Fruit fly (Drosophila melanogaster) whole organism: ENCODE data around the gene CD98hc.

Experiments
- CG8478 ChIP-seq: fragments of >200 bp; optimal IDR thresholded peaks from 2 replicates; lab custom pipeline; 2018; ENCODE audit warnings: inconsistent platforms
- Dll ChIP-seq: fragments of >200 bp; optimal IDR thresholded peaks from 2 replicates; lab custom pipeline; 2017
- EcR ChIP-seq, 2 experiments: fragments of >200 bp; optimal IDR thresholded peaks; 2 replicates each; lab custom pipeline; 2017; ENCODE audit warnings: missing biosample characterization in 2 of 2, missing genetic modification characterization in 2 of 2, missing genetic modification reagents in 2 of 2
- pan ChIP-seq: fragments of >200 bp; optimal IDR thresholded peaks from 2 replicates; lab custom pipeline; 2017
- psq ChIP-seq: fragments of >200 bp; optimal IDR thresholded peaks from 2 replicates; lab custom pipeline; 2017
- usp ChIP-seq: fragments of >200 bp; optimal IDR thresholded peaks from 2 replicates; lab custom pipeline; 2017; ENCODE audit warnings: missing biosample characterization, missing genetic modification characterization, mixed read lengths

Gene CD98hc

dm6 chr3R:7978379-7979009 is at the start of gene CD98hc, which contains the start of gene Os-C:
Gene CD98hc (minus strand): TSS chr3R:7978428.
Gene Os-C (plus strand): TSS chr3R:7978959.
- TF ChIP-seq psq (lab: Kevin White, UChicago) (no peak), usp (no peak), Dll (lab: Kevin White, UChicago) (no peak), EcR (GFP tag; optimal IDR thresholded peaks at IDR 0.05; lab: Kevin White, UChicago) (no peak), pan (lab: Kevin White, UChicago) (no peak), CG8478 (lab: Kevin White, UChicago) (no peak)

DNA sequence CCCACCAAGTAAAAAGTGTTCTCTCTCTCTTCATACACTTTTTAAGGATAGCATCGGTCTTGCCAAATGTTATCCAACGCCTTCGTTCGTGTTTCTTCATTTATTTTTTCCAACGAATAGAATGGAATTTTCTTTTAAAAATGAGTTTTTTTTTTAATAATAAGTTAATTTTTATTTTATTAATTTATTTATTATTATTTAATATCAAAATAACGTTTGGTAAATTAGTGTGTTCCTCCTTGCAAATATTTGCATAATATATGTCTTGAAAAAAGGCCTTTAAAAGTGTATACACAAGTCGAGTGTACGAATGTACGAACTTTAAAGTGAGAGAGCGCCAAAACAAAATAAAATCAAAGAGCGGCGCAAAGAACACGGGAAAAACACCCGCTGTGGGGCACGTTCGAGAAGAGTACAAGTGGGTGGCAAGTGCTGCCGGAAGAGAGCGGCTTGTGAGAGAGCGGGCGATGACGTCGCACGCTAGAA is 49.0 kb upstream of the CD98hc start:
- TF ChIP-seq pan (lab: Kevin White, UChicago) (no peak), CG8478 (lab: Kevin White, UChicago) (no peak), usp (no peak), psq (lab: Kevin White, UChicago) (no peak), EcR (GFP tag; optimal IDR thresholded peaks at IDR 0.05; lab: Kevin White, UChicago) (no peak), Dll (lab: Kevin White, UChicago) (peak; percentile 63)

dm6 chr3R:8026515-8026914 is 48.3 kb upstream of the CD98hc start:
- no peak for TF ChIP-seq usp
- TF ChIP-seq pan (lab: Kevin White, UChicago), result no peak
- TF ChIP-seq CG8478 (lab: Kevin White, UChicago), result no peak
- TF ChIP-seq EcR (GFP tag; optimal IDR thresholded peaks at IDR 0.05; lab: Kevin White, UChicago), result no peak
- no peak for TF ChIP-seq Dll (lab: Kevin White, UChicago)

DNA sequence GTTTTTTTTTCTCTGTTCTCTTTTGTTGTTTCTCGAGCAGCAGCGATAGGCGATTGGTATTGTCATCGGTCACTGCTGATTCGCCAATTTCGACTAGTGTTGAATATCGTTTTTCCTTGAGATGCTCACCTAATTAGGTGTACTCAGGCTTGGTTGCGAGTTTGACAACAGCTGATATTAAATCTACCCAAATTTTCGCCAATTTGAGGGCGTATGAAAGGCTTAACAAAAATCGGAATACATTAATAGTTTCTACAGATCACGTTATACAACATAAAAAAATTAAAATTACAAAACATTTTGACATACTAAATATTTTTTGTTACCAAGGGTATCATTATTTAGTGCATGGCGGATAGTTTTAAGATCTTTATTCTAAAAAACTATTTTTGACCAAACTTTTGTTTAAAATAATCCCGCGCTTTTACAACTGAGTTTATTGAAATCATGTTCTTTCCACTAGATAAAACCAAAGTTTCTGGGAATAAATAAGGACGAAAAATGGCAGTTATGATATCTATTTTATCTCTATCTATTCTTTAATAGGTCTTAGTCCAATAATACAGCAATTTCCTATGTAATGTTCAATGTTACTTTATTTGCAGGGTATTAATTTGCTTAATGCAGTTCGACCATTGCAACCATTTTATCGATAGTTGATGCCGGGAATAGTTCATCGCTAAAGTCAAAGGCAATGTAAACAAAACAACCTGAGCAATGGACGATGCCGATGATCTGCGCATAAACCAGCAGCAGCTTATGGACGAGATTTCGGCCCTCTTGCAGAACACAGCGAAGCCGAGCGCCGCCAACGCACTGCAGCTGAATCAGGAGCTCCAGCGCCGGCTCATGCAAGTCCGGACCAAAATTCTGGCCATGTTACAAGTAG is 35.1 kb upstream of the CD98hc start, which contains the start of the genes CG10435 and Pbp95:
CG10435 (minus strand) TSS at position 81 of the 889 bp plus-strand sequence.
Pbp95 (plus strand) TSS at position 671 of the 889 bp plus-strand sequence.
- TF ChIP-seq Dll (lab: Kevin White, UChicago) (no peak), pan (lab: Kevin White, UChicago) (peak; percentile 71), CG8478 (lab: Kevin White, UChicago) (no peak), psq (lab: Kevin White, UChicago) (no peak)

DNA sequence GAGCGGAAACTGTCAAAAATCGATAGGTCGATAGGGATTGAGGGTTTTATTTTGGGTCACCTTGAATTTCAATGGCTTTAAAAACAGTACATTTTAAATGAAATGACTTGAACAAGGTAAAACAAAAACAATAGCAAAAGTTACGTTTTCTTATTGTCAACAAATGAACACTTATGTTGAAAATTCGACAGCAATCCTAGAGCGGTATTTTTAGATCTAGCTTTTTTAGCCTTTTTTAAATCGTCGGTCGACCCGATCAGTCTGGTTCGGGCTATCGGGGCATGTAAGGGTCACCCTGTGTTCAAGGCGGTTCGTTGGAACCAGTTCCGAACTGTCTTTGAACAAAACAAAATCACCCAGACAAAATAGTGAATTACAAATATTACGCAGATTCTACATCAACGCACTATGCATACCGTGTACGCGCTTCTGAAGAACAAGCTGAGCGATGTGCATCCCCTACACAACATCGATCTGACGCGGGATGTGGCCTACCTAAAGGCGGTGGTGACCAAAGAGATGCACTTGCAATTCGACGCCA is 30.9 kb upstream of the CD98hc start, which contains the start of the genes CG11052 and CG3223:
CG11052 (minus strand) TSS at position 218 of the 541 bp plus-strand sequence.
CG3223 (plus strand) TSS at position 321 of the 541 bp plus-strand sequence.
- no peak for TF ChIP-seq psq (lab: Kevin White, UChicago)
- no peak for TF ChIP-seq Dll (lab: Kevin White, UChicago)
- no peak for TF ChIP-seq CG8478 (lab: Kevin White, UChicago)
- no peak for TF ChIP-seq usp
- TF ChIP-seq EcR (GFP tag; optimal IDR thresholded peaks at IDR 0.05; lab: Kevin White, UChicago), result no peak
- TF ChIP-seq pan (lab: Kevin White, UChicago), result no peak

DNA sequence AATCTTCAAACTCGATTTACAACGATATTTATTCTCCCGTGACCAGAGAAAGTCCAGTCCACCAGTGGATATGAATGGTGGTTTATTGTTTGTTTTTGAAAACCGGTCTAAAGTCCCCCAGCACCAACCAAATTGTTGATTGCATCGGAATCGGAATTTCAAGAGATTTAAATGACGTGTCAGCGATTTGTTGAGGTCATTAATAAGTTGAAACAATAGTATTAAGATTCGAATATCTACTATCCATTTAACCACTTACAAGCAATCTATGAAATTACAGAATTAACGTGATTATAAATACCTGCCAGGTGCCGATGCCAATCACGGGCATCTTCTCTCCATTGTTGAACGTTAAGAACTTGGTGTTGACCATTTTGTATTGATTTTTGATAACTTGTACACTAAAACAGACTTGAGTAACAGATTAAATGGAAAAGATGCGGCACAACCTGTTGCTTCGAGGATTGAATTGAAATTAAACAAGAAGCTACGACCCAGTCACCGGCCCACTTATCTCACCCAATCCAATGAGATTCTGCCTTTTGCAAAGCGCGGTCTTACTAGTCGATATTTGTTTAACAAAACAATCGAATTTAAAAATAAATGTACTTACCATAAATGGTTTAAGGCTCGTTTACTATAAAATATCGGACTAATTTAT is 29.5 kb upstream of the CD98hc start, which contains the start of gene CG2767:
CG2767 (minus strand) TSS at position 516 of the 661 bp plus-strand sequence.
- TF ChIP-seq psq (lab: Kevin White, UChicago) (no peak), Dll (lab: Kevin White, UChicago) (no peak), usp (no peak)

dm6 chr3R:8001074-8001669 is 22.9 kb upstream of the CD98hc start, which contains the start of the genes Kmn2 and CG2698:
Gene Kmn2 (minus strand): TSS chr3R:8001309.
Gene CG2698 (plus strand): TSS chr3R:8001562.
- no peak for TF ChIP-seq CG8478 (lab: Kevin White, UChicago)
- no peak for TF ChIP-seq usp
- no peak for TF ChIP-seq EcR (GFP tag; optimal IDR thresholded peaks at IDR 0.05; lab: Kevin White, UChicago)
- TF ChIP-seq psq (lab: Kevin White, UChicago), result no peak
- no peak for TF ChIP-seq Dll (lab: Kevin White, UChicago)
- TF ChIP-seq pan (lab: Kevin White, UChicago), result no peak

- TF ChIP-seq pan (lab: Kevin White, UChicago) (no peak), CG8478 (lab: Kevin White, UChicago) (no peak), EcR (GFP tag; optimal IDR thresholded peaks at IDR 0.05; lab: Kevin White, UChicago) (no peak), usp (no peak), Dll (lab: Kevin White, UChicago) (no peak), psq (lab: Kevin White, UChicago) (no peak)
Observed at dm6 chr3R:7999530-8000116, 21.4 kb upstream of the CD98hc start, which contains the start of gene PIG-H. Gene PIG-H (plus strand): TSS chr3R:7999832.

dm6 chr3R:7998778-7999177 is 20.6 kb upstream of the CD98hc start:
- TF ChIP-seq usp (no peak), psq (lab: Kevin White, UChicago) (no peak), pan (lab: Kevin White, UChicago) (no peak), EcR (GFP tag; optimal IDR thresholded peaks at IDR 0.05; lab: Kevin White, UChicago) (no peak), CG8478 (lab: Kevin White, UChicago) (no peak), Dll (lab: Kevin White, UChicago) (no peak)

DNA sequence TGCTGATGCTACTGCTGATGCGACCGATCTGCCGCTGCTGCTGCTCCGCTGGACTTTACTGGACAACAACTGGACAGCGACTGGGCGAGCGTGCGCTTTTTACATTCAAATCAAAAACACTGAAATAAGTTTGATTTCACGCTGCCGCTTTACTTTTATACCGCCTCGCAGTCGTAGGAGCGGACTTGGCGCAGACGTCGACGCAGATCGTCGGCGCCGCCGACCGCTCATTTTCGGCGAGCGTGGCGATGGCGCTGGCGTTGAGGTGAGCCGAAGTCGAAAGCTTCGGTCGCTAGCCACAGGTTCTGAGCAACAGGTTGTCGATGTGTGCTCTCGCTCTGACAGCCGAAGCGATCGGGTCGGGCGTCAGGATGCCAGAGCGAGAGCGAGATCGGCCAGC is 17.5 kb upstream of the CD98hc start, which contains the start of gene Elovl7:
Elovl7 (minus strand) TSS at position 131 of the 400 bp plus-strand sequence.
- TF ChIP-seq EcR (GFP tag; optimal IDR thresholded peaks at IDR 0.05; lab: Kevin White, UChicago) (no peak), usp (no peak), Dll (lab: Kevin White, UChicago) (no peak), pan (lab: Kevin White, UChicago) (no peak), CG8478 (lab: Kevin White, UChicago) (no peak), psq (lab: Kevin White, UChicago) (no peak)
